Worm (Caenorhabditis elegans): ENCODE measurements around the gene col-142.

ce11 chrV:6876763-6877515 is 46.0 kb downstream of the col-142 start:
- TF ChIP-seq ceh-13 (GFP tag; optimal IDR thresholded peaks at IDR 0.05) (no peak), F13C5.2 (tag; optimal IDR thresholded peaks at IDR 0.05) (no peak), ama-1 (optimal IDR thresholded peaks at IDR 0.05) (no peak), scrt-1 (GFP tag; IDR thresholded peaks at IDR 0.05) (no peak), aly-1 (tag; optimal IDR thresholded peaks at IDR 0.05) (no peak), ets-7 (tag; optimal IDR thresholded peaks at IDR 0.05) (no peak), ceh-36 (tag; optimal IDR thresholded peaks at IDR 0.05) (no peak), flt-1 (GFP tag; IDR thresholded peaks at IDR 0.05) (no peak), hmbx-1 (tag; optimal IDR thresholded peaks at IDR 0.05) (no peak)
